Fruit fly (Drosophila melanogaster) whole organism, embryonic: ENCODE results near the gene PLCXD.

Experiments used
- B-H1 ChIP-seq: fragments of 200-800 bp; sonication (Bioruptor generic); IDR thresholded peaks from 3 replicates; pipeline ENCODE4 v1.3.6; 2022; ENCODE audit warnings: missing biosample characterization, missing genetic modification characterization
- B-H2 ChIP-seq: fragments of 200-800 bp; sonication (Bioruptor generic); optimal IDR thresholded peaks from 2 replicates; lab custom pipeline; 2018; ENCODE audit warnings: missing biosample characterization, mild to moderate bottlenecking, missing genetic modification characterization
- CG1024 ChIP-seq: fragments of 200-800 bp; sonication (Bioruptor generic); IDR thresholded peaks from 2 replicates; pipeline ENCODE4 v1.3.6; 2022; ENCODE audit warnings: missing biosample characterization, missing genetic modification characterization
- CG10543 ChIP-seq: fragments of 200-800 bp; sonication (Bioruptor generic); optimal IDR thresholded peaks from 3 replicates; lab custom pipeline; 2017; ENCODE audit warnings: missing biosample characterization, mild to moderate bottlenecking, missing genetic modification characterization, moderate library complexity
- CG11504 ChIP-seq: fragments of 200-800 bp; sonication (Bioruptor generic); optimal IDR thresholded peaks from 3 replicates; lab custom pipeline; 2019; ENCODE audit warnings: missing biosample characterization, mild to moderate bottlenecking, missing genetic modification characterization, moderate library complexity
- CG13894 ChIP-seq: fragments of 200-800 bp; sonication (Bioruptor generic); optimal IDR thresholded peaks from 3 replicates; lab custom pipeline; 2018; ENCODE audit warnings: missing biosample characterization, mild to moderate bottlenecking, missing genetic modification characterization, moderate library complexity
- CG14965 ChIP-seq: fragments of 200-800 bp; sonication (Bioruptor generic); optimal IDR thresholded peaks from 2 replicates; lab custom pipeline; 2016; ENCODE audit warnings: missing biosample characterization, missing genetic modification characterization, borderline replicate concordance
- CG15269 ChIP-seq: fragments of 200-800 bp; sonication (Bioruptor generic); optimal IDR thresholded peaks from 2 replicates; lab custom pipeline; 2018; ENCODE audit warnings: missing biosample characterization, mild to moderate bottlenecking, missing genetic modification characterization, moderate library complexity
- CG1603 ChIP-seq: fragments of 200-800 bp; sonication (Bioruptor generic); optimal IDR thresholded peaks from 2 replicates; lab custom pipeline; 2019; ENCODE audit warnings: missing biosample characterization, mild to moderate bottlenecking, missing genetic modification characterization, moderate library complexity
- CG17802 ChIP-seq: fragments of 200-800 bp; sonication (Bioruptor generic); optimal IDR thresholded peaks from 2 replicates; lab custom pipeline; 2018; ENCODE audit warnings: missing biosample characterization, mild to moderate bottlenecking, missing genetic modification characterization, moderate library complexity
- CG18599 ChIP-seq: fragments of 200-800 bp; sonication (Bioruptor generic); optimal IDR thresholded peaks from 3 replicates; lab custom pipeline; 2017; ENCODE audit warnings: missing biosample characterization, missing genetic modification characterization, mild to moderate bottlenecking, moderate library complexity, missing genetic modification reagents
- CG6765 ChIP-seq: fragments of 200-800 bp; sonication (Bioruptor generic); optimal IDR thresholded peaks from 3 replicates; lab custom pipeline; 2017; ENCODE audit warnings: missing biosample characterization, mild to moderate bottlenecking, missing genetic modification characterization
- CG7786 ChIP-seq: fragments of 200-800 bp; sonication (Bioruptor generic); optimal IDR thresholded peaks from 2 replicates; lab custom pipeline; 2016; ENCODE audit warnings: missing biosample characterization, missing genetic modification characterization
- CG7987 ChIP-seq: fragments of 200-800 bp; sonication (Bioruptor generic); optimal IDR thresholded peaks from 2 replicates; lab custom pipeline; 2018; ENCODE audit warnings: missing biosample characterization, mild to moderate bottlenecking, missing genetic modification characterization, moderate library complexity
- CG8359 ChIP-seq: fragments of 200-800 bp; sonication (Bioruptor generic); optimal IDR thresholded peaks from 2 replicates; lab custom pipeline; 2017; ENCODE audit warnings: missing biosample characterization, mild to moderate bottlenecking, missing genetic modification characterization, borderline replicate concordance
- CG9727 ChIP-seq: fragments of 200-800 bp; sonication (Bioruptor generic); optimal IDR thresholded peaks from 3 replicates; lab custom pipeline; 2017; ENCODE audit warnings: missing biosample characterization, mild to moderate bottlenecking, missing genetic modification characterization
- Dll ChIP-seq: fragments of 200-800 bp; sonication (Bioruptor generic); IDR thresholded peaks from 4 replicates; pipeline ENCODE4 v1.3.6; 2022; ENCODE audit warnings: missing biosample characterization, missing genetic modification characterization; ENCODE audit not compliant: partially characterized antibody
- Dp ChIP-seq: fragments of 200-800 bp; sonication (Bioruptor generic); optimal IDR thresholded peaks from 2 replicates; lab custom pipeline; 2018; ENCODE audit warnings: missing biosample characterization, mild to moderate bottlenecking, missing genetic modification characterization, moderate library complexity
- E2f1 ChIP-seq: fragments of 200-800 bp; sonication (Bioruptor generic); IDR thresholded peaks from 2 replicates; pipeline ENCODE4 v1.3.6; 2022; ENCODE audit warnings: missing biosample characterization, missing genetic modification characterization
- Fer1 ChIP-seq: fragments of 200-800 bp; sonication (Bioruptor generic); optimal IDR thresholded peaks from 2 replicates; lab custom pipeline; 2017; ENCODE audit warnings: missing biosample characterization, mild to moderate bottlenecking, missing genetic modification characterization
- Hmr ChIP-seq: fragments of 200-800 bp; sonication (Bioruptor generic); optimal IDR thresholded peaks from 3 replicates; lab custom pipeline; 2017; ENCODE audit warnings: mild to moderate bottlenecking, missing biosample characterization, missing genetic modification reagents, missing genetic modification characterization
- Med ChIP-seq: fragments of 200-800 bp; sonication (Bioruptor generic); peaks from one replicate; lab custom pipeline; 2016; ENCODE audit warnings: missing biosample characterization, missing genetic modification characterization, mild to moderate bottlenecking, inconsistent platforms, moderate library complexity
- Meics ChIP-seq: fragments of 200-800 bp; sonication (Bioruptor generic); optimal IDR thresholded peaks from 2 replicates; lab custom pipeline; 2017; ENCODE audit warnings: missing biosample characterization, mild to moderate bottlenecking, missing genetic modification characterization
- Stat92E ChIP-seq, 3 experiments: fragments of >200 bp in 2 of 3; fragments of 200-800 bp in 1 of 3; sonication (Bioruptor generic) in 1 of 3; optimal IDR thresholded peaks; 2 replicates each; lab custom pipeline; 2017 to 2019; ENCODE audit warnings: missing biosample characterization in 3 of 3, missing genetic modification characterization in 3 of 3, mild to moderate bottlenecking in 1 of 3, moderate library complexity in 1 of 3
- Trl ChIP-seq, 3 experiments: fragments of >200 bp in 2 of 3; fragments of 200-800 bp in 1 of 3; sonication (Bioruptor generic) in 1 of 3; optimal IDR thresholded peaks; 2 replicates in 1 of 3; 3 replicates in 2 of 3; lab custom pipeline; 2016 to 2017; ENCODE audit warnings: missing biosample characterization in 1 of 3, missing genetic modification characterization in 1 of 3
- aop ChIP-seq: fragments of 200-800 bp; sonication (Bioruptor generic); IDR thresholded peaks from 2 replicates; pipeline ENCODE4 v1.3.6; 2022; ENCODE audit warnings: missing biosample characterization, missing genetic modification characterization
- ap ChIP-seq: fragments of 200-800 bp; sonication (Bioruptor generic); IDR thresholded peaks from 2 replicates; pipeline ENCODE4 v1.3.6; 2022; ENCODE audit warnings: missing biosample characterization, missing genetic modification characterization
- bigmax ChIP-seq: fragments of 200-800 bp; sonication (Bioruptor generic); optimal IDR thresholded peaks from 2 replicates; lab custom pipeline; 2018; ENCODE audit warnings: missing biosample characterization, mild to moderate bottlenecking, missing genetic modification characterization
- chif ChIP-seq, 2 experiments: fragments of 200-800 bp; sonication (Bioruptor generic); optimal IDR thresholded peaks; 3 replicates each; lab custom pipeline; 2016; ENCODE audit warnings: missing biosample characterization in 2 of 2, missing genetic modification characterization in 2 of 2
- chn ChIP-seq: fragments of 200-800 bp; sonication (Bioruptor generic); optimal IDR thresholded peaks from 2 replicates; lab custom pipeline; 2016; ENCODE audit warnings: missing biosample characterization, missing genetic modification characterization
- croc ChIP-seq: fragments of 200-800 bp; sonication (Bioruptor generic); conservative IDR thresholded peaks from 3 replicates; pipeline ENCODE4 v1.3.6; 2022; ENCODE audit warnings: missing biosample characterization, missing genetic modification characterization
- dpn ChIP-seq, 2 experiments: fragments of 200-800 bp; sonication (Bioruptor generic); optimal IDR thresholded peaks; 3 replicates each; lab custom pipeline; 2016; ENCODE audit warnings: missing biosample characterization in 2 of 2, missing genetic modification characterization in 2 of 2
- gfzf ChIP-seq: fragments of 200-800 bp; sonication (Bioruptor generic); optimal IDR thresholded peaks from 2 replicates; lab custom pipeline; 2016; ENCODE audit warnings: missing biosample characterization, mild to moderate bottlenecking, missing genetic modification characterization, moderate library complexity
- kah ChIP-seq: fragments of 200-800 bp; sonication (Bioruptor generic); optimal IDR thresholded peaks from 2 replicates; lab custom pipeline; 2018; ENCODE audit warnings: missing biosample characterization, mild to moderate bottlenecking, missing genetic modification characterization
- ken ChIP-seq: fragments of 200-800 bp; sonication (Bioruptor generic); IDR thresholded peaks from 3 replicates; pipeline ENCODE4 v1.3.6; 2022; ENCODE audit warnings: missing biosample characterization, missing genetic modification characterization
- lab ChIP-seq: fragments of 200-800 bp; sonication (Bioruptor generic); optimal IDR thresholded peaks from 3 replicates; lab custom pipeline; 2017; ENCODE audit warnings: missing biosample characterization, missing genetic modification characterization, mild to moderate bottlenecking, moderate library complexity, missing genetic modification reagents
- mirr ChIP-seq: fragments of 200-800 bp; sonication (Bioruptor generic); optimal IDR thresholded peaks from 3 replicates; lab custom pipeline; 2018; ENCODE audit warnings: missing biosample characterization, mild to moderate bottlenecking, missing genetic modification characterization
- nmo ChIP-seq: fragments of 200-800 bp; sonication (Bioruptor generic); optimal IDR thresholded peaks from 2 replicates; lab custom pipeline; 2018; ENCODE audit warnings: missing biosample characterization, mild to moderate bottlenecking, missing genetic modification characterization, moderate library complexity
- oc ChIP-seq: fragments of 200-800 bp; sonication (Bioruptor generic); optimal IDR thresholded peaks from 2 replicates; lab custom pipeline; 2018; ENCODE audit warnings: missing biosample characterization, mild to moderate bottlenecking, missing genetic modification characterization, moderate library complexity
- pb ChIP-seq: fragments of 200-800 bp; sonication (Bioruptor generic); optimal IDR thresholded peaks from 3 replicates; lab custom pipeline; 2016; ENCODE audit warnings: missing biosample characterization, missing genetic modification characterization
- scrt ChIP-seq: fragments of 200-800 bp; sonication (Bioruptor generic); optimal IDR thresholded peaks from 2 replicates; lab custom pipeline; 2018; ENCODE audit warnings: missing biosample characterization, mild to moderate bottlenecking, missing genetic modification characterization, moderate library complexity
- sens ChIP-seq: fragments of 200-800 bp; sonication (Bioruptor generic); peaks from one replicate; lab custom pipeline; 2016; ENCODE audit warnings: missing biosample characterization, missing genetic modification characterization
- shn ChIP-seq: fragments of 200-800 bp; sonication (Bioruptor generic); optimal IDR thresholded peaks from 3 replicates; lab custom pipeline; 2016; ENCODE audit warnings: missing biosample characterization, missing genetic modification characterization
- sqz ChIP-seq: fragments of 200-800 bp; sonication (Bioruptor generic); optimal IDR thresholded peaks from 3 replicates; lab custom pipeline; 2018; ENCODE audit warnings: missing biosample characterization, mild to moderate bottlenecking, missing genetic modification characterization
- trem ChIP-seq: fragments of 200-800 bp; optimal IDR thresholded peaks from 3 replicates; lab custom pipeline; 2019; ENCODE audit warnings: missing biosample characterization, mild to moderate bottlenecking, missing genetic modification characterization, moderate library complexity

PLCXD gene

DNA sequence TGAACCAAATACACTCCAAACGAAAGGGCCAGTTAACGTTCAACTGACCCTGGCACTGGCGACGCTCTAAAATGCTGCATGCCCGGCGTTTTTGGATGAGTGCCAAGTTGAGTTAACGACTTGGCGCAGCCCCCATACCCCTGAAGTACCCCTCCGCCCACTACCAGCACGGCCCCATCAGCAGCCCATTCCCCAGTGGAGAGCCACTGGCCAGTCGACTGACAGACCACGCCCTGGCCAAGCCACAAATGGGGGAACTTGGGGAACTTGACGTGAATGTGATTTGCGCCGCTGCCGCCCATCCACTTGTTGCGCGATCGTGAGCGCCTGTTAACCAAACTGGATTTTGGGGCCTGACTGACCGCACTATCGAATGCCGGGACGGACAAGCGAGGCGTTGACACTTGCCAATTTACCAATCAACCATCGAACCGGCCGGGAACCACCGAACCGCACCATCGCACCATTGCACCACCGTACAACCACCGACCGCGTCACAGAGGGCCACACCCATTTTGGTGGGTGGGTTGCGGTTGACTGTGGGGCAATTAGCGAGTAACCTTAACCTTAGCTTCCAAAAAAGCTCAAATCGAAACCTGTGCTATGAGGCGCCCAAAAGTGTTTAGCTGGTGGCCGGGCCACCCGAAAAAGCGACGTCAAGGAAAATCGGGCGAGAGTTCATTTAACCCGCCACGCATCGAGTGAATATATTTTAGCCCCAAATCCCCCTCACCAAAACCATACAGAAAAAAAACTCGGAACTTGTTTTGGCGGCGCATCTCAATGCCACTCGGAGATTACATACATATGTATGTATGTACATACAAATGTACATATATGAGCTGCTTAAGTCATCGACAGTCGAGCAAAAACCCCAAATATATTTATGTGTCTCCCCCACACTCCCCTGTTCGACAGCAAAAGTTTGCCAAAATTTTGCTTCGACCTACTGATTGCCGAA lies 43.5 kb upstream of the PLCXD start (continued):
- TF ChIP-seq bigmax (no peak), lab (GFP tag; lab: Kevin White, UChicago) (peak; percentile 14), Trl (optimal IDR thresholded peaks at IDR 0.05; lab: Kevin White, UChicago) (no peak), Trl (GFP tag; optimal IDR thresholded peaks at IDR 0.05; lab: Kevin White, UChicago) (no peak), CG6765 (GFP tag; lab: Kevin White, UChicago) (no peak), Dp (GFP tag; lab: Kevin White, UChicago) (peak; percentile 13), sens (GFP tag; lab: Kevin White, UChicago) (no peak), Stat92E (GFP tag; optimal IDR thresholded peaks at IDR 0.05; lab: Kevin White, UChicago) (peak in 1 of 3 experiments; percentile 40), ap (GFP tag; lab: Robert Waterston, UW) (no peak), gfzf (no peak), CG18599 (GFP tag; lab: Kevin White, UChicago) (peak; percentile 40), E2f1 (GFP tag; lab: Robert Waterston, UW) (no peak), CG8359 (peak; percentile 30), sqz (GFP tag; lab: Kevin White, UChicago) (peak; percentile 92), Med (peak; percentile 84), Fer1 (peak; percentile 35), CG1024 (GFP tag; lab: Robert Waterston, UW) (no peak), CG17802 (tag; lab: Kevin White, UChicago) (no peak), CG10543 (GFP tag; lab: Kevin White, UChicago) (peak; percentile 98), croc (GFP tag; lab: Robert Waterston, UW) (no peak), mirr (GFP tag; lab: Kevin White, UChicago) (peak; percentile 71), B-H2 (GFP tag; lab: Kevin White, UChicago) (peak; percentile 17), CG15269 (peak; percentile 41), CG7987 (GFP tag; lab: Kevin White, UChicago) (peak; percentile 71), Hmr (GFP tag; lab: Kevin White, UChicago) (peak; percentile 39), CG13894 (tag; lab: Kevin White, UChicago) (peak; percentile 86), kah (peak; percentile 93), nmo (no peak), chn (GFP tag; lab: Kevin White, UChicago) (no peak), B-H1 (no peak), shn (GFP tag; lab: Kevin White, UChicago) (no peak)
- TF ChIP-seq, all 482 proteins: peak for 49

DNA sequence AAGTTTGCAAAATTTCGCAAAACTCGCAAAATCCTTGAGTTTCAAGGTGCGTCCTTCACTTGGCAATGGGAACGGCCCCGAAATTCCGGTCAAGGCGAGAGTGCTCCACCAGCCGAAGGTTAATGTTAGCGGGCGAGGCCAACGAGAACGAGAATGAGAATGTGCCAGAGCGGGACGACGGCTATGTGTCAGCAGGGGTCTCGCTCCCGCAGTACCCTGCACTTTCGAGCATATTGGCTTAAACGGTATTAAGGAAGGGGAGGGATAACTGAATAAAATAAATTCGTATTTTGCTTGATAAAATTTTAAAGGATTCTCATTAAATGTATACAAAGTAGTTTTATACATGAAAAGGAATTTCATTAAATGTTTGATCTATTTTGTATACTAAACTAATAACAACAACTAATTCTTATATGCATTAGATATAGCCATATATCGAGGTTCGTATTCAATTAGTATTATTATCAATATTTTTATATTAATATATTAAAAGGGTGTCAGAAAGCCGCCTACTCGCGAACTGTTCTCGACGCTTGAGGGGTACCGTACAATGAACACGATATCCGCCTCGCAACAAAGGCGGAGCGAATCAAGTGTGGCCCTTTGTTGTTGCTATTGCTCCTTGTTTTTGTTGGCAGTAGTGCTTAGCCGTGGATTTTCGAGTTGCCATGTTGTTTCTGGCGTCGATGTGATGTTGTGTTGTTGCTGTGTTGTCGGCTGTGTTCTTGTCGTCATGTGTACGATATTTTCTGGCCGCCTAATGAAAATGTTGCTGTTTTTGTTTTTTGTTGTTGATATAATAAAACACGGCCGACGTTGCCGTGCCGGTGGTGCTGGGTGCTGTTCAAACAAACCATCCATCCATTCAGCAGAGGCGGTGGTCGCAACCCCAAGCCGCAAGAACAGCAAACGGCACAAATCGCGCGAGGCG lies 42.6 kb upstream of the PLCXD start:
- peak; percentile 75 for TF ChIP-seq CG7786 (GFP tag; lab: Kevin White, UChicago)
- peak; percentile 12 for TF ChIP-seq CG14965
- peak; percentile 65 to 75 for TF ChIP-seq chif (GFP tag; optimal IDR thresholded peaks at IDR 0.05; lab: Kevin White, UChicago)
- peak; percentile 93 for TF ChIP-seq trem (tag; lab: Kevin White, UChicago)
- peak; percentile 96 for TF ChIP-seq CG11504 (tag; lab: Kevin White, UChicago)
- peak; percentile 26 for TF ChIP-seq pb (GFP tag; lab: Kevin White, UChicago)
- peak; percentile 69 for TF ChIP-seq oc (tag; lab: Kevin White, UChicago)
- peak; percentile 100 for TF ChIP-seq CG9727
- peak; percentile 71 to 92 for TF ChIP-seq dpn (GFP tag; optimal IDR thresholded peaks at IDR 0.05; lab: Kevin White, UChicago)
- TF ChIP-seq CG1603 = peak; percentile 58
- TF ChIP-seq scrt = no peak
- TF ChIP-seq nmo = peak; percentile 99
- peak; percentile 97 for TF ChIP-seq Meics
- TF ChIP-seq Dll (GFP tag; lab: Robert Waterston, UW) = no peak
- TF ChIP-seq aop (GFP tag; lab: Robert Waterston, UW) = no peak
- TF ChIP-seq ken (GFP tag; lab: Robert Waterston, UW) = no peak
